Worm (Caenorhabditis elegans): Measurements from ENCODE around the gene Y32G9B.1.
A peak's percentile ranks its signal among the peaks of the same experiment; 100 is the strongest.

The Y32G9B.1 gene

ce11 chrV:1779136-1779535 lies 50.7 kb downstream of the Y32G9B.1 start, which contains the start of gene F36H9.4:
F36H9.4 (minus strand) TSS chrV:1779236.
- TF ChIP-seq lin-39 (tag; optimal IDR thresholded peaks at IDR 0.05) (no peak), lin-15B (tag; optimal IDR thresholded peaks at IDR 0.05) (no peak), pha-4 (GFP tag; IDR thresholded peaks at IDR 0.05) (no peak), pha-4 (tag; optimal IDR thresholded peaks at IDR 0.05) (no peak), ceh-20 (GFP tag; IDR thresholded peaks at IDR 0.05) (no peak), attf-4 (tag; optimal IDR thresholded peaks at IDR 0.05) (no peak)

ce11 chrV:1774874-1775589 lies 54.8 kb downstream of the Y32G9B.1 start, which contains the start of gene F36H9.7:
F36H9.7 (minus strand) TSS chrV:1774924.
- no peak for TF ChIP-seq unc-39 (tag; optimal IDR thresholded peaks at IDR 0.05)
- TF ChIP-seq lsy-2 (tag; optimal IDR thresholded peaks at IDR 0.05) = no peak
- no peak for TF ChIP-seq ZK337.2 (GFP tag; IDR thresholded peaks at IDR 0.05)
- TF ChIP-seq tag-97 (GFP tag; IDR thresholded peaks at IDR 0.05) = no peak
- TF ChIP-seq skn-1 (tag; optimal IDR thresholded peaks at IDR 0.05) = no peak

- no peak for TF ChIP-seq madf-9 (GFP tag; conservative IDR thresholded peaks at IDR 0.05)
- no peak for TF ChIP-seq F10B5.3 (tag; optimal IDR thresholded peaks at IDR 0.05)
- TF ChIP-seq hlh-30 (tag; optimal IDR thresholded peaks at IDR 0.05; ENCODE audit: insufficient read depth) = peak; percentile 18
- TF ChIP-seq nhr-41 (GFP tag; IDR thresholded peaks at IDR 0.05) = no peak
- TF ChIP-seq mes-2 (tag; optimal IDR thresholded peaks at IDR 0.05; ENCODE audit: poor library complexity, severe bottlenecking) = peak; percentile 18
- TF ChIP-seq zag-1 (tag; optimal IDR thresholded peaks at IDR 0.05) = no peak
- no peak for TF ChIP-seq mxl-2 (GFP tag; conservative IDR thresholded peaks at IDR 0.05)
- peak in 1 of 2 experiments; percentile 14 for TF ChIP-seq lsy-2 (tag; optimal IDR thresholded peaks at IDR 0.05)
- no peak for TF ChIP-seq nhr-6 (tag; optimal IDR thresholded peaks at IDR 0.05)
- no peak for TF ChIP-seq ztf-11 (tag; optimal IDR thresholded peaks at IDR 0.05)
- no peak for TF ChIP-seq cey-2 (tag; optimal IDR thresholded peaks at IDR 0.05; ENCODE audit: borderline replicate concordance, insufficient read depth)
- no peak for TF ChIP-seq ceh-44 (GFP tag; IDR thresholded peaks at IDR 0.05)
- TF ChIP-seq snpc-4 (tag; optimal IDR thresholded peaks at IDR 0.05) = no peak
- no peak for TF ChIP-seq php-3 (GFP tag; IDR thresholded peaks at IDR 0.05)
- TF ChIP-seq dve-1 (tag; optimal IDR thresholded peaks at IDR 0.05; ENCODE audit: insufficient read depth) = peak; percentile 3
- no peak for TF ChIP-seq Y48G9A.11 (GFP tag; IDR thresholded peaks at IDR 0.05)
- no peak for TF ChIP-seq nhr-11 (tag; optimal IDR thresholded peaks at IDR 0.05)
- TF ChIP-seq T26A8.4 (GFP tag; IDR thresholded peaks at IDR 0.05) = no peak
- no peak for TF ChIP-seq lir-3 (tag; optimal IDR thresholded peaks at IDR 0.05)
- no peak for TF ChIP-seq aly-2 (tag; optimal IDR thresholded peaks at IDR 0.05)
- no peak for TF ChIP-seq daf-12 (tag; optimal IDR thresholded peaks at IDR 0.05)
- no peak for TF ChIP-seq hmg-1.1 (GFP tag; IDR thresholded peaks at IDR 0.05)
- no peak for TF ChIP-seq attf-4 (tag; optimal IDR thresholded peaks at IDR 0.05)
- TF ChIP-seq nhr-76 (tag; optimal IDR thresholded peaks at IDR 0.05) = no peak
- TF ChIP-seq daf-19 (GFP tag; conservative IDR thresholded peaks at IDR 0.05) = no peak
- no peak for TF ChIP-seq lin-13 (GFP tag; optimal IDR thresholded peaks at IDR 0.05)
- TF ChIP-seq sdz-12 (GFP tag; optimal IDR thresholded peaks at IDR 0.05) = no peak
- TF ChIP-seq mxl-3 (GFP tag; optimal IDR thresholded peaks at IDR 0.05) = no peak
- no peak for TF ChIP-seq skn-1 (tag; optimal IDR thresholded peaks at IDR 0.05)
- no peak for TF ChIP-seq dmd-6 (GFP tag; IDR thresholded peaks at IDR 0.05)
- TF ChIP-seq pha-4 (GFP tag; IDR thresholded peaks at IDR 0.05) = no peak
- no peak for TF ChIP-seq pha-4 (tag; optimal IDR thresholded peaks at IDR 0.05)
- peak; percentile 39 for TF ChIP-seq aha-1 (tag)
- TF ChIP-seq hif-1 (tag; optimal IDR thresholded peaks at IDR 0.05) = no peak
- TF ChIP-seq ceh-32 (tag; optimal IDR thresholded peaks at IDR 0.05; ENCODE audit: poor library complexity) = no peak
- no peak for TF ChIP-seq dmd-9 (GFP tag; IDR thresholded peaks at IDR 0.05)
- TF ChIP-seq F26F4.8 (GFP tag; conservative IDR thresholded peaks at IDR 0.05) = no peak
- no peak for TF ChIP-seq tag-97 (GFP tag; IDR thresholded peaks at IDR 0.05)
- TF ChIP-seq Y5F2A.4 (GFP tag; optimal IDR thresholded peaks at IDR 0.05) = no peak
- TF ChIP-seq ces-1 (GFP tag; optimal IDR thresholded peaks at IDR 0.05) = no peak
- no peak for TF ChIP-seq mdt-29 (GFP tag; IDR thresholded peaks at IDR 0.05)
These were observed 56.8 kb downstream of the Y32G9B.1 start for ce11 chrV:1773120-1773519.

All from whole organism, L4 larva.